Worm (Caenorhabditis elegans) whole organism, L2 larva: Measurements from ENCODE around the gene Y41D4B.1.

Experiments used
- C34F6.9 ChIP-seq: fragments of 150-350 bp; optimal IDR thresholded peaks from 2 replicates; lab custom pipeline; 2014; ENCODE audit warnings: missing biosample characterization, missing genetic modification characterization
- F13H6.1 ChIP-seq: sonication (generic microtip); optimal IDR thresholded peaks from 2 replicates; lab custom pipeline; 2016; ENCODE audit warnings: missing genetic modification characterization, missing compliant biosample characterization
- R02D3.7 ChIP-seq: fragments of 150-350 bp; optimal IDR thresholded peaks from 2 replicates; lab custom pipeline; 2014; ENCODE audit warnings: missing biosample characterization, missing genetic modification characterization
- Y55F3AM.14 ChIP-seq: fragments of 200-800 bp; sonication (Bioruptor generic); optimal IDR thresholded peaks from 2 replicates; lab custom pipeline; 2018; ENCODE audit warnings: mild to moderate bottlenecking, missing genetic modification characterization, missing compliant biosample characterization
- ZK546.5 ChIP-seq: sonication (generic microtip); optimal IDR thresholded peaks from 2 replicates; lab custom pipeline; 2017; ENCODE audit warnings: missing biosample characterization, missing genetic modification characterization
- alr-1 ChIP-seq: fragments of 150-350 bp; optimal IDR thresholded peaks from 2 replicates; lab custom pipeline; 2014; ENCODE audit warnings: missing biosample characterization, missing genetic modification characterization
- aly-2 ChIP-seq: fragments of 150-350 bp; optimal IDR thresholded peaks from 2 replicates; lab custom pipeline; 2014; ENCODE audit warnings: missing biosample characterization, missing genetic modification characterization
- ama-1 ChIP-seq: fragments of 150-350 bp; optimal IDR thresholded peaks from 2 replicates; lab custom pipeline; 2018; ENCODE audit warnings: inconsistent platforms
- blmp-1 ChIP-seq: sonication (generic microtip); optimal IDR thresholded peaks from 2 replicates; lab custom pipeline; 2017; ENCODE audit warnings: missing genetic modification characterization, mild to moderate bottlenecking, missing compliant biosample characterization, antibody characterized with exemption, moderate library complexity; ENCODE audit not compliant: insufficient read depth
- ceh-16 ChIP-seq: fragments of 150-350 bp; optimal IDR thresholded peaks from 2 replicates; lab custom pipeline; 2014; ENCODE audit warnings: missing biosample characterization, missing genetic modification characterization
- ceh-82 ChIP-seq: fragments of 150-350 bp; optimal IDR thresholded peaks from 2 replicates; lab custom pipeline; 2014; ENCODE audit warnings: missing biosample characterization, missing genetic modification characterization
- crh-2 ChIP-seq: sonication (generic microtip); optimal IDR thresholded peaks from 2 replicates; lab custom pipeline; 2017; ENCODE audit warnings: missing biosample characterization, missing genetic modification characterization
- dmd-4 ChIP-seq: sonication (generic microtip); optimal IDR thresholded peaks from 2 replicates; lab custom pipeline; 2017; ENCODE audit warnings: missing biosample characterization, missing genetic modification characterization
- elt-3 ChIP-seq: sonication (generic microtip); optimal IDR thresholded peaks from 2 replicates; lab custom pipeline; 2017; ENCODE audit warnings: missing biosample characterization, missing genetic modification characterization
- fos-1 ChIP-seq: fragments of 150-350 bp; optimal IDR thresholded peaks from 2 replicates; lab custom pipeline; 2014; ENCODE audit warnings: missing biosample characterization, missing genetic modification characterization
- lin-11 ChIP-seq: fragments of 150-350 bp; sonication (generic microtip); optimal IDR thresholded peaks from 2 replicates; lab custom pipeline; 2014; ENCODE audit warnings: missing biosample characterization, missing genetic modification characterization, inconsistent platforms, mixed read lengths
- lin-13 ChIP-seq: fragments of 150-350 bp; optimal IDR thresholded peaks from 2 replicates; lab custom pipeline; 2014; ENCODE audit warnings: missing biosample characterization, missing genetic modification reagents, missing genetic modification characterization
- lsy-2 ChIP-seq, 2 experiments: fragments of 150-350 bp in 1 of 2; sonication (generic microtip) in 1 of 2; optimal IDR thresholded peaks; 2 replicates each; lab custom pipeline; 2014 to 2017; ENCODE audit warnings: missing biosample characterization in 2 of 2, missing genetic modification characterization in 2 of 2
- mab-5 ChIP-seq: fragments of 150-350 bp; optimal IDR thresholded peaks from 2 replicates; lab custom pipeline; 2014; ENCODE audit warnings: missing biosample characterization, missing genetic modification characterization
- mbf-1 ChIP-seq: sonication (generic microtip); optimal IDR thresholded peaks from 2 replicates; lab custom pipeline; 2017; ENCODE audit warnings: missing biosample characterization, missing genetic modification characterization
- mdl-1 ChIP-seq, 2 experiments: fragments of 150-350 bp in 1 of 2; sonication (generic microtip) in 1 of 2; optimal IDR thresholded peaks; 2 replicates each; lab custom pipeline; 2017; ENCODE audit warnings: missing biosample characterization in 2 of 2, missing genetic modification characterization in 2 of 2
- nhr-10 ChIP-seq: sonication (generic microtip); optimal IDR thresholded peaks from 2 replicates; lab custom pipeline; 2017; ENCODE audit warnings: missing biosample characterization, missing genetic modification characterization
- nhr-11 ChIP-seq: fragments of 150-350 bp; optimal IDR thresholded peaks from 2 replicates; lab custom pipeline; 2014; ENCODE audit warnings: missing biosample characterization, missing genetic modification characterization
- nhr-12 ChIP-seq: fragments of 150-350 bp; optimal IDR thresholded peaks from 2 replicates; lab custom pipeline; 2014; ENCODE audit warnings: missing biosample characterization, missing genetic modification characterization
- nhr-129 ChIP-seq: fragments of 150-350 bp; optimal IDR thresholded peaks from 2 replicates; lab custom pipeline; 2014; ENCODE audit warnings: missing biosample characterization, missing genetic modification characterization
- nhr-21 ChIP-seq: fragments of 150-350 bp; optimal IDR thresholded peaks from 2 replicates; lab custom pipeline; 2014; ENCODE audit warnings: missing biosample characterization, missing genetic modification characterization
- nhr-23 ChIP-seq: fragments of 150-350 bp; optimal IDR thresholded peaks from 2 replicates; lab custom pipeline; 2014; ENCODE audit warnings: missing biosample characterization, missing genetic modification reagents, missing genetic modification characterization
- nhr-237 ChIP-seq: fragments of 150-350 bp; optimal IDR thresholded peaks from 2 replicates; lab custom pipeline; 2014; ENCODE audit warnings: missing biosample characterization, missing genetic modification characterization
- nhr-25 ChIP-seq: fragments of 150-350 bp; sonication (generic microtip); optimal IDR thresholded peaks from 3 replicates; lab custom pipeline; 2014; ENCODE audit warnings: missing biosample characterization, missing genetic modification characterization
- nhr-6 ChIP-seq: fragments of 150-350 bp; optimal IDR thresholded peaks from 2 replicates; lab custom pipeline; 2014; ENCODE audit warnings: missing biosample characterization, missing genetic modification characterization
- nhr-77 ChIP-seq: fragments of 150-350 bp; optimal IDR thresholded peaks from 2 replicates; lab custom pipeline; 2014; ENCODE audit warnings: missing biosample characterization, missing genetic modification characterization
- peb-1 ChIP-seq: fragments of 150-350 bp; optimal IDR thresholded peaks from 2 replicates; lab custom pipeline; 2014; ENCODE audit warnings: missing biosample characterization, missing genetic modification characterization
- sem-4 ChIP-seq: fragments of 150-350 bp; optimal IDR thresholded peaks from 2 replicates; lab custom pipeline; 2014; ENCODE audit warnings: missing biosample characterization, missing genetic modification reagents, missing genetic modification characterization
- skn-1 ChIP-seq: sonication (generic microtip); optimal IDR thresholded peaks from 2 replicates; lab custom pipeline; 2017; ENCODE audit warnings: missing biosample characterization, missing genetic modification characterization
- sma-3 ChIP-seq: sonication (generic microtip); optimal IDR thresholded peaks from 2 replicates; lab custom pipeline; 2016; ENCODE audit warnings: missing genetic modification reagents, missing genetic modification characterization, missing compliant biosample characterization
- sma-9 ChIP-seq, 2 experiments: fragments of 150-350 bp in 1 of 2; sonication (generic microtip) in 1 of 2; optimal IDR thresholded peaks; 2 replicates each; lab custom pipeline; 2014 to 2016; ENCODE audit warnings: missing genetic modification characterization in 2 of 2, mild to moderate bottlenecking in 1 of 2, missing biosample characterization in 1 of 2, missing compliant biosample characterization in 1 of 2, missing genetic modification reagents in 1 of 2, moderate library complexity in 1 of 2
- snpc-4 ChIP-seq: fragments of 150-350 bp; optimal IDR thresholded peaks from 2 replicates; lab custom pipeline; 2014; ENCODE audit warnings: missing biosample characterization, missing genetic modification characterization
- unc-55 ChIP-seq: fragments of 150-350 bp; sonication (generic microtip); optimal IDR thresholded peaks from 3 replicates; lab custom pipeline; 2014; ENCODE audit warnings: missing biosample characterization, missing genetic modification reagents, missing genetic modification characterization
- unc-62 ChIP-seq: fragments of 150-350 bp; optimal IDR thresholded peaks from 2 replicates; lab custom pipeline; 2014; ENCODE audit warnings: missing biosample characterization, missing genetic modification reagents, missing genetic modification characterization
- zag-1 ChIP-seq: fragments of 150-350 bp; optimal IDR thresholded peaks from 2 replicates; lab custom pipeline; 2014; ENCODE audit warnings: missing biosample characterization, missing genetic modification characterization
- ztf-1 ChIP-seq: fragments of 200-800 bp; sonication (Bioruptor generic); conservative IDR thresholded peaks from 2 replicates; pipeline ENCODE4 v1.3.6; 2022; ENCODE audit warnings: missing genetic modification characterization, missing compliant biosample characterization
- ztf-4 ChIP-seq: fragments of 150-350 bp; optimal IDR thresholded peaks from 2 replicates; lab custom pipeline; 2014; ENCODE audit warnings: missing biosample characterization, missing genetic modification characterization

The Y41D4B.1 gene

ce11 chrIV:1649794-1650193 lies 22.7 kb upstream of the Y41D4B.1 start (continued):
- TF ChIP-seq nhr-25 (tag; lab: Kevin White, UChicago) (no peak), elt-3 (tag; lab: Kevin White, UChicago) (no peak), nhr-77 (no peak)

- peak in 1 of 2 experiments; percentile 33 for TF ChIP-seq lsy-2 (tag; optimal IDR thresholded peaks at IDR 0.05; lab: Kevin White, UChicago)
- TF ChIP-seq sem-4: no peak
- TF ChIP-seq blmp-1: peak; percentile 76
- peak; percentile 52 for TF ChIP-seq nhr-21 (tag; lab: Kevin White, UChicago)
- TF ChIP-seq sma-9 (GFP tag; optimal IDR thresholded peaks at IDR 0.05; lab: Kevin White, UChicago): peak; percentile 51
- TF ChIP-seq sma-9 (tag; optimal IDR thresholded peaks at IDR 0.05; lab: Kevin White, UChicago): no peak
- no peak for TF ChIP-seq mdl-1 (tag; optimal IDR thresholded peaks at IDR 0.05; lab: Kevin White, UChicago)
- no peak for TF ChIP-seq dmd-4 (tag; lab: Kevin White, UChicago)
- TF ChIP-seq fos-1 (tag; lab: Kevin White, UChicago): peak; percentile 53
- TF ChIP-seq C34F6.9 (tag; lab: Kevin White, UChicago): peak; percentile 22
- TF ChIP-seq nhr-237: no peak
- TF ChIP-seq crh-2 (tag; lab: Kevin White, UChicago): peak; percentile 76
- peak; percentile 59 for TF ChIP-seq F13H6.1 (tag; lab: Kevin White, UChicago)
- peak; percentile 45 for TF ChIP-seq ztf-4
- TF ChIP-seq nhr-10 (tag; lab: Kevin White, UChicago): no peak
- peak; percentile 80 for TF ChIP-seq nhr-25 (tag; lab: Kevin White, UChicago)
- peak; percentile 46 for TF ChIP-seq nhr-129 (tag; lab: Kevin White, UChicago)
- peak; percentile 35 for TF ChIP-seq nhr-6 (tag; lab: Kevin White, UChicago)
- TF ChIP-seq, all 48 proteins: peak for 12
Measured at ce11 chrIV:1655312-1655711, 17.2 kb upstream of the Y41D4B.1 start.

ce11 chrIV:1657069-1657468 lies 15.4 kb upstream of the Y41D4B.1 start:
- TF ChIP-seq nhr-129 (tag; lab: Kevin White, UChicago) (peak; percentile 12), fos-1 (tag; lab: Kevin White, UChicago) (peak; percentile 19), lsy-2 (tag; optimal IDR thresholded peaks at IDR 0.05; lab: Kevin White, UChicago) (no peak), crh-2 (tag; lab: Kevin White, UChicago) (peak; percentile 41), unc-55 (GFP tag; lab: Kevin White, UChicago) (no peak)

- TF ChIP-seq ceh-16 (tag; lab: Kevin White, UChicago) (peak; percentile 77), lin-13 (peak; percentile 98), lsy-2 (tag; optimal IDR thresholded peaks at IDR 0.05; lab: Kevin White, UChicago) (peak; percentile 89 to 96), mab-5 (tag; lab: Kevin White, UChicago) (peak; percentile 96), nhr-77 (peak; percentile 73), nhr-21 (tag; lab: Kevin White, UChicago) (peak; percentile 94), nhr-6 (tag; lab: Kevin White, UChicago) (peak; percentile 90), nhr-10 (tag; lab: Kevin White, UChicago) (peak; percentile 52), elt-3 (tag; lab: Kevin White, UChicago) (no peak), unc-55 (GFP tag; lab: Kevin White, UChicago) (peak; percentile 99), skn-1 (tag; lab: Kevin White, UChicago) (peak; percentile 58), snpc-4 (peak; percentile 89), aly-2 (tag; lab: Kevin White, UChicago) (no peak), dmd-4 (tag; lab: Kevin White, UChicago) (no peak), ztf-4 (peak; percentile 95), F13H6.1 (tag; lab: Kevin White, UChicago) (peak; percentile 96), fos-1 (tag; lab: Kevin White, UChicago) (peak; percentile 97), R02D3.7 (tag; lab: Kevin White, UChicago) (peak; percentile 41), mbf-1 (tag; lab: Kevin White, UChicago) (no peak), blmp-1 (peak; percentile 88), ZK546.5 (tag; lab: Kevin White, UChicago) (peak; percentile 79), nhr-12 (tag; lab: Kevin White, UChicago) (no peak), sma-3 (GFP tag; lab: Kevin White, UChicago) (peak; percentile 99), ceh-82 (tag; lab: Kevin White, UChicago) (peak; percentile 90), Y55F3AM.14 (GFP tag; lab: Kevin White, UChicago) (peak; percentile 64), nhr-129 (tag; lab: Kevin White, UChicago) (peak; percentile 98), nhr-11 (tag; lab: Kevin White, UChicago) (peak; percentile 58), ama-1 (lab: Kevin White, UChicago) (peak; percentile 79), nhr-23 (no peak), zag-1 (tag; lab: Kevin White, UChicago) (peak; percentile 96), alr-1 (tag; lab: Kevin White, UChicago) (no peak), peb-1 (tag; lab: Kevin White, UChicago) (no peak), sem-4 (peak; percentile 95), mdl-1 (tag; optimal IDR thresholded peaks at IDR 0.05; lab: Kevin White, UChicago) (peak in 1 of 2 experiments; percentile 83), ztf-1 (GFP tag; lab: Robert Waterston, UW) (no peak), unc-62 (GFP tag; lab: Kevin White, UChicago) (no peak), nhr-237 (peak; percentile 81), sma-9 (GFP tag; optimal IDR thresholded peaks at IDR 0.05; lab: Kevin White, UChicago) (peak; percentile 97), sma-9 (tag; optimal IDR thresholded peaks at IDR 0.05; lab: Kevin White, UChicago) (no peak), C34F6.9 (tag; lab: Kevin White, UChicago) (peak; percentile 99), lin-11 (tag; lab: Kevin White, UChicago) (peak; percentile 97)
Measured at ce11 chrIV:1659045-1659741, 13.3 kb upstream of the Y41D4B.1 start, which contains the start of gene rps-28. rps-28 (plus strand) TSS chrIV:1659691.
